Fruit fly (Drosophila melanogaster) whole organism, prepupa: Measurements from ENCODE around the gene CG2104.

Source experiments
- Blimp-1 ChIP-seq: fragments of 200-800 bp; sonication (Bioruptor generic); optimal IDR thresholded peaks from 3 replicates; lab custom pipeline; 2017; ENCODE audit warnings: missing biosample characterization, missing genetic modification characterization, mild to moderate bottlenecking, moderate library complexity, missing genetic modification reagents
- CG10631 ChIP-seq: fragments of 200-800 bp; sonication (Bioruptor generic); optimal IDR thresholded peaks from 2 replicates; lab custom pipeline; 2016; ENCODE audit warnings: missing biosample characterization, missing genetic modification characterization
- CG10669 ChIP-seq: fragments of 200-800 bp; sonication (Bioruptor generic); optimal IDR thresholded peaks from 3 replicates; lab custom pipeline; 2018; ENCODE audit warnings: missing biosample characterization, mild to moderate bottlenecking, missing genetic modification characterization, moderate library complexity
- CG15336 ChIP-seq: fragments of 200-800 bp; sonication (Bioruptor generic); IDR thresholded peaks from 2 replicates; pipeline ENCODE4 v1.3.6; 2022; ENCODE audit warnings: missing biosample characterization, missing genetic modification characterization
- CG31627 ChIP-seq: fragments of 200-800 bp; sonication (Bioruptor generic); optimal IDR thresholded peaks from 3 replicates; lab custom pipeline; 2016; ENCODE audit warnings: missing biosample characterization, missing genetic modification characterization
- CG32006 ChIP-seq: fragments of 200-800 bp; sonication (Bioruptor generic); optimal IDR thresholded peaks from 3 replicates; lab custom pipeline; 2017; ENCODE audit warnings: missing biosample characterization, mild to moderate bottlenecking, missing genetic modification characterization
- CG34406 ChIP-seq: fragments of 200-800 bp; sonication (Bioruptor generic); optimal IDR thresholded peaks from 3 replicates; lab custom pipeline; 2016; ENCODE audit warnings: missing biosample characterization, missing genetic modification characterization
- CG3919 ChIP-seq: fragments of 200-800 bp; sonication (Bioruptor generic); optimal IDR thresholded peaks from 3 replicates; lab custom pipeline; 2016; ENCODE audit warnings: missing biosample characterization, missing genetic modification characterization
- CG4318 ChIP-seq: fragments of 200-800 bp; sonication (Bioruptor generic); optimal IDR thresholded peaks from 3 replicates; lab custom pipeline; 2017; ENCODE audit warnings: missing biosample characterization, mild to moderate bottlenecking, missing genetic modification characterization
- CG6792 ChIP-seq: fragments of 200-800 bp; sonication (Bioruptor generic); optimal IDR thresholded peaks from 3 replicates; lab custom pipeline; 2016; ENCODE audit warnings: missing biosample characterization, missing genetic modification characterization
- CG6808 ChIP-seq: fragments of 200-800 bp; sonication (Bioruptor generic); optimal IDR thresholded peaks from 3 replicates; lab custom pipeline; 2017; ENCODE audit warnings: missing biosample characterization, missing genetic modification characterization, mild to moderate bottlenecking, moderate library complexity, missing genetic modification reagents
- CG8632 ChIP-seq: fragments of 200-800 bp; sonication (Bioruptor generic); optimal IDR thresholded peaks from 3 replicates; lab custom pipeline; 2016; ENCODE audit warnings: missing biosample characterization, missing genetic modification characterization
- CG9139 ChIP-seq: fragments of 200-800 bp; sonication (Bioruptor generic); optimal IDR thresholded peaks from 3 replicates; lab custom pipeline; 2017; ENCODE audit warnings: missing biosample characterization, mild to moderate bottlenecking, missing genetic modification characterization
- Eip75B ChIP-seq: fragments of 200-800 bp; sonication (Bioruptor generic); optimal IDR thresholded peaks from 3 replicates; lab custom pipeline; 2016; ENCODE audit warnings: missing biosample characterization, missing genetic modification characterization
- Eip78C ChIP-seq: fragments of 200-800 bp; sonication (Bioruptor generic); peaks from one replicate; lab custom pipeline; 2016; ENCODE audit warnings: missing biosample characterization, missing genetic modification characterization
- Ets21C ChIP-seq: fragments of 200-800 bp; sonication (Bioruptor generic); optimal IDR thresholded peaks from 3 replicates; lab custom pipeline; 2016; ENCODE audit warnings: missing biosample characterization, missing genetic modification characterization
- Ets96B ChIP-seq: fragments of 200-800 bp; optimal IDR thresholded peaks from 2 replicates; lab custom pipeline; 2019; ENCODE audit warnings: missing biosample characterization, mild to moderate bottlenecking, missing genetic modification characterization, moderate library complexity
- Hr38 ChIP-seq: sonication (Bioruptor generic); optimal IDR thresholded peaks from 2 replicates; lab custom pipeline; 2016; ENCODE audit warnings: missing biosample characterization, missing genetic modification characterization
- Hr39 ChIP-seq: fragments of 200-800 bp; sonication (Bioruptor generic); optimal IDR thresholded peaks from 2 replicates; lab custom pipeline; 2016; ENCODE audit warnings: missing biosample characterization, missing genetic modification characterization
- Hr4 ChIP-seq: fragments of 200-800 bp; sonication (Bioruptor generic); optimal IDR thresholded peaks from 3 replicates; lab custom pipeline; 2016; ENCODE audit warnings: missing biosample characterization, missing genetic modification characterization
- Lpt ChIP-seq: fragments of 200-800 bp; sonication (Bioruptor generic); optimal IDR thresholded peaks from 3 replicates; lab custom pipeline; 2016; ENCODE audit warnings: missing biosample characterization, missing genetic modification characterization
- Met ChIP-seq: fragments of 200-800 bp; sonication (Bioruptor generic); optimal IDR thresholded peaks from 3 replicates; lab custom pipeline; 2016; ENCODE audit warnings: missing biosample characterization, missing genetic modification characterization
- OdsH ChIP-seq: fragments of 200-800 bp; sonication (Bioruptor generic); optimal IDR thresholded peaks from 3 replicates; lab custom pipeline; 2016; ENCODE audit warnings: missing biosample characterization, missing genetic modification characterization
- Smox ChIP-seq: fragments of 200-800 bp; sonication (Bioruptor generic); optimal IDR thresholded peaks from 3 replicates; lab custom pipeline; 2016; ENCODE audit warnings: missing biosample characterization, missing genetic modification characterization
- achi ChIP-seq: fragments of 200-800 bp; sonication (Bioruptor generic); optimal IDR thresholded peaks from 3 replicates; lab custom pipeline; 2016; ENCODE audit warnings: missing biosample characterization, missing genetic modification characterization
- cyc ChIP-seq: fragments of 200-800 bp; sonication (Bioruptor generic); optimal IDR thresholded peaks from 3 replicates; lab custom pipeline; 2016; ENCODE audit warnings: missing biosample characterization, missing genetic modification characterization
- dac ChIP-seq: fragments of 200-800 bp; sonication (Bioruptor generic); optimal IDR thresholded peaks from 2 replicates; lab custom pipeline; 2017; ENCODE audit warnings: missing biosample characterization, mild to moderate bottlenecking, missing genetic modification characterization
- dsx ChIP-seq: fragments of 200-800 bp; optimal IDR thresholded peaks from 3 replicates; lab custom pipeline; 2019; ENCODE audit warnings: missing biosample characterization, mild to moderate bottlenecking, missing genetic modification characterization, moderate library complexity; ENCODE audit not compliant: poor library complexity, severe bottlenecking
- eg ChIP-seq: fragments of 200-800 bp; sonication (Bioruptor generic); IDR thresholded peaks from 3 replicates; pipeline ENCODE4 v1.3.6; 2022; ENCODE audit warnings: missing biosample characterization, missing genetic modification characterization
- esn ChIP-seq: fragments of 200-800 bp; sonication (Bioruptor generic); optimal IDR thresholded peaks from 2 replicates; lab custom pipeline; 2016; ENCODE audit warnings: missing biosample characterization, mild to moderate bottlenecking, missing genetic modification characterization, moderate library complexity
- fd59A ChIP-seq: fragments of 200-800 bp; sonication (Bioruptor generic); optimal IDR thresholded peaks from 2 replicates; lab custom pipeline; 2017; ENCODE audit warnings: missing biosample characterization, mild to moderate bottlenecking, missing genetic modification characterization, missing genetic modification reagents
- fd85E ChIP-seq: fragments of 200-800 bp; sonication (Bioruptor generic); optimal IDR thresholded peaks from 3 replicates; lab custom pipeline; 2016; ENCODE audit warnings: missing biosample characterization, missing genetic modification characterization
- fkh ChIP-seq: fragments of 200-800 bp; sonication (Bioruptor generic); optimal IDR thresholded peaks from 3 replicates; lab custom pipeline; 2017; ENCODE audit warnings: missing biosample characterization, mild to moderate bottlenecking, missing genetic modification characterization, moderate library complexity
- lz ChIP-seq: fragments of 200-800 bp; sonication (Bioruptor generic); optimal IDR thresholded peaks from 3 replicates; lab custom pipeline; 2016; ENCODE audit warnings: missing biosample characterization, missing genetic modification characterization
- pdm3 ChIP-seq: fragments of 200-800 bp; sonication (Bioruptor generic); optimal IDR thresholded peaks from 3 replicates; lab custom pipeline; 2016; ENCODE audit warnings: missing biosample characterization, missing genetic modification characterization
- salr ChIP-seq, 2 experiments: fragments of 200-800 bp; sonication (Bioruptor generic); optimal IDR thresholded peaks; 3 replicates each; lab custom pipeline; 2016 to 2018; ENCODE audit warnings: missing biosample characterization in 2 of 2, missing genetic modification characterization in 2 of 2, mild to moderate bottlenecking in 1 of 2
- ss ChIP-seq, 2 experiments: fragments of 200-800 bp; sonication (Bioruptor generic); optimal IDR thresholded peaks; 2 replicates in 1 of 2; 3 replicates in 1 of 2; lab custom pipeline; 2017 to 2018; ENCODE audit warnings: mild to moderate bottlenecking in 2 of 2, missing biosample characterization in 2 of 2, missing genetic modification characterization in 2 of 2, moderate library complexity in 1 of 2
- topi ChIP-seq: fragments of 200-800 bp; sonication (Bioruptor generic); optimal IDR thresholded peaks from 3 replicates; lab custom pipeline; 2016; ENCODE audit warnings: missing biosample characterization, missing genetic modification characterization
- vri ChIP-seq: fragments of 200-800 bp; sonication (Bioruptor generic); optimal IDR thresholded peaks from 3 replicates; lab custom pipeline; 2016; ENCODE audit warnings: missing biosample characterization, mild to moderate bottlenecking, missing genetic modification characterization

CG2104 gene

dm6 chr3R:5654692-5655181 is 38.3 kb downstream of the CG2104 start, which contains the start of the genes elm and MED27 (continued):
- TF ChIP-seq eg (GFP tag; lab: Robert Waterston, UW) (peak; percentile 86), Eip78C (GFP tag; lab: Kevin White, UChicago) (peak; percentile 95), CG34406 (GFP tag; lab: Kevin White, UChicago) (peak; percentile 86), OdsH (peak; percentile 94), CG3919 (GFP tag; lab: Kevin White, UChicago) (peak; percentile 91), lz (GFP tag; lab: Kevin White, UChicago) (peak; percentile 96), dac (GFP tag; lab: Kevin White, UChicago) (peak; percentile 64), CG10631 (peak; percentile 94), fd85E (GFP tag; lab: Kevin White, UChicago) (no peak), CG8632 (GFP tag; lab: Kevin White, UChicago) (peak; percentile 83), Hr4 (GFP tag; lab: Kevin White, UChicago) (peak; percentile 94), fkh (GFP tag; lab: Kevin White, UChicago) (peak; percentile 96), CG6808 (GFP tag; lab: Kevin White, UChicago) (peak; percentile 78), esn (GFP tag; lab: Kevin White, UChicago) (peak; percentile 94), pdm3 (GFP tag; lab: Kevin White, UChicago) (peak; percentile 94), Hr39 (GFP tag; lab: Kevin White, UChicago) (peak; percentile 95), cyc (GFP tag; lab: Kevin White, UChicago) (peak; percentile 95)

dm6 chr3R:5653887-5654286 is 39.2 kb downstream of the CG2104 start:
- TF ChIP-seq Hr38 (GFP tag; lab: Kevin White, UChicago) (no peak), pdm3 (GFP tag; lab: Kevin White, UChicago) (no peak), CG32006 (GFP tag; lab: Kevin White, UChicago) (no peak), Lpt (no peak), achi (GFP tag; lab: Kevin White, UChicago) (no peak), fkh (GFP tag; lab: Kevin White, UChicago) (no peak), CG6792 (no peak), ss (GFP tag; optimal IDR thresholded peaks at IDR 0.05; lab: Kevin White, UChicago) (no peak), CG3919 (GFP tag; lab: Kevin White, UChicago) (no peak), dac (GFP tag; lab: Kevin White, UChicago) (no peak), Met (GFP tag; lab: Kevin White, UChicago) (no peak), esn (GFP tag; lab: Kevin White, UChicago) (no peak), Hr39 (GFP tag; lab: Kevin White, UChicago) (no peak)

dm6 chr3R:5649903-5650302 is 43.2 kb downstream of the CG2104 start:
- TF ChIP-seq dsx (no peak), CG31627 (GFP tag; lab: Kevin White, UChicago) (no peak), vri (GFP tag; lab: Kevin White, UChicago) (no peak), CG8632 (GFP tag; lab: Kevin White, UChicago) (no peak), Smox (GFP tag; lab: Kevin White, UChicago) (no peak), cyc (GFP tag; lab: Kevin White, UChicago) (no peak), CG9139 (no peak), achi (GFP tag; lab: Kevin White, UChicago) (no peak), Eip75B (GFP tag; lab: Kevin White, UChicago) (no peak), CG15336 (GFP tag; lab: Robert Waterston, UW) (no peak), Hr38 (GFP tag; lab: Kevin White, UChicago) (no peak), Ets21C (GFP tag; lab: Kevin White, UChicago) (no peak), dac (GFP tag; lab: Kevin White, UChicago) (no peak)

- TF ChIP-seq dsx (peak; percentile 48), Blimp-1 (GFP tag; lab: Kevin White, UChicago) (no peak), fkh (GFP tag; lab: Kevin White, UChicago) (peak; percentile 91), pdm3 (GFP tag; lab: Kevin White, UChicago) (peak; percentile 44), topi (peak; percentile 40), ss (GFP tag; optimal IDR thresholded peaks at IDR 0.05; lab: Kevin White, UChicago) (peak; percentile 21 to 28), CG34406 (GFP tag; lab: Kevin White, UChicago) (peak; percentile 50), CG6792 (peak; percentile 58), cyc (GFP tag; lab: Kevin White, UChicago) (peak; percentile 51), CG3919 (GFP tag; lab: Kevin White, UChicago) (peak; percentile 49), salr (GFP tag; optimal IDR thresholded peaks at IDR 0.05; lab: Kevin White, UChicago) (peak; percentile 35 to 59), Ets96B (tag; lab: Kevin White, UChicago) (peak; percentile 44), vri (GFP tag; lab: Kevin White, UChicago) (peak; percentile 28), Eip75B (GFP tag; lab: Kevin White, UChicago) (no peak), Hr38 (GFP tag; lab: Kevin White, UChicago) (no peak), OdsH (peak; percentile 76), CG10669 (GFP tag; lab: Kevin White, UChicago) (peak; percentile 21), CG4318 (no peak), fd59A (GFP tag; lab: Kevin White, UChicago) (peak; percentile 18)
Measured at dm6 chr3R:5648569-5649476, 44.3 kb downstream of the CG2104 start, which contains the start of the genes MTA1-like and Sec23. TSS of gene MTA1-like (minus strand) at chr3R:5648738. TSS of gene Sec23 (plus strand) at chr3R:5649065.
